Fruit fly (Drosophila melanogaster) ovary, adult (tissue): ENCODE measurements around the gene ND-51.
A peak's percentile ranks its signal among the peaks of the same experiment; 100 is the strongest.

Experiments
- CG17801 ChIP-seq: fragments of 200-800 bp; optimal IDR thresholded peaks from 2 replicates; lab custom pipeline; 2019; ENCODE audit warnings: missing biosample characterization, mild to moderate bottlenecking, missing genetic modification characterization, moderate library complexity; ENCODE audit not compliant: partially characterized antibody

The ND-51 gene

dm6 chr2L:6031838-6032237 is 30.7 kb downstream of the ND-51 start:
- no peak for TF ChIP-seq CG17801 (GFP tag; lab: Kevin White, UChicago)

dm6 chr2L:6028712-6029111 is 33.8 kb downstream of the ND-51 start:
- no peak for TF ChIP-seq CG17801 (GFP tag; lab: Kevin White, UChicago)

- no peak for TF ChIP-seq CG17801 (GFP tag; lab: Kevin White, UChicago)
Measured at dm6 chr2L:6024345-6024907, 38.1 kb downstream of the ND-51 start, which contains the start of gene CG9107. CG9107 (minus strand) TSS chr2L:6024539.

dm6 chr2L:6022793-6023192 is 39.8 kb downstream of the ND-51 start:
- TF ChIP-seq CG17801 (GFP tag; lab: Kevin White, UChicago) = no peak

- TF ChIP-seq CG17801 (GFP tag; lab: Kevin White, UChicago) = no peak
Measured at dm6 chr2L:6020535-6020934, 42.0 kb downstream of the ND-51 start, which contains the start of gene CG13996. CG13996 (plus strand) TSS chr2L:6020835.

dm6 chr2L:6019352-6020131 is 43.0 kb downstream of the ND-51 start, which contains the start of gene H2.0:
H2.0 (minus strand) TSS chr2L:6019402.
- no peak for TF ChIP-seq CG17801 (GFP tag; lab: Kevin White, UChicago)

- TF ChIP-seq CG17801 (GFP tag; lab: Kevin White, UChicago) = no peak
Measured at dm6 chr2L:6013071-6013417, 49.5 kb downstream of the ND-51 start.

dm6 chr2L:6012303-6013070 is 50.1 kb downstream of the ND-51 start, which contains the start of gene CG9098:
CG9098 (minus strand) TSS chr2L:6012338.
- peak; percentile 68 for TF ChIP-seq CG17801 (GFP tag; lab: Kevin White, UChicago)
